Worm (Caenorhabditis elegans) whole organism, L2 larva: ENCODE measurements around the gene dhhc-6.
"Not testable (repeated sequence)": the region's sequence is repeated elsewhere in the genome, so short reads cannot be mapped to it uniquely, and the experiment has no call there.

Experiments used
- C34F6.9 ChIP-seq: fragments of 150-350 bp; optimal IDR thresholded peaks from 2 replicates; lab custom pipeline; 2014; ENCODE audit warnings: missing biosample characterization, missing genetic modification characterization
- F13H6.1 ChIP-seq: sonication (generic microtip); optimal IDR thresholded peaks from 2 replicates; lab custom pipeline; 2016; ENCODE audit warnings: missing genetic modification characterization, missing compliant biosample characterization
- R02D3.7 ChIP-seq: fragments of 150-350 bp; optimal IDR thresholded peaks from 2 replicates; lab custom pipeline; 2014; ENCODE audit warnings: missing biosample characterization, missing genetic modification characterization
- aly-2 ChIP-seq: fragments of 150-350 bp; optimal IDR thresholded peaks from 2 replicates; lab custom pipeline; 2014; ENCODE audit warnings: missing biosample characterization, missing genetic modification characterization
- ama-1 ChIP-seq: fragments of 150-350 bp; optimal IDR thresholded peaks from 2 replicates; lab custom pipeline; 2018; ENCODE audit warnings: inconsistent platforms
- blmp-1 ChIP-seq: sonication (generic microtip); optimal IDR thresholded peaks from 2 replicates; lab custom pipeline; 2017; ENCODE audit warnings: missing genetic modification characterization, mild to moderate bottlenecking, missing compliant biosample characterization, antibody characterized with exemption, moderate library complexity; ENCODE audit not compliant: insufficient read depth
- ceh-16 ChIP-seq: fragments of 150-350 bp; optimal IDR thresholded peaks from 2 replicates; lab custom pipeline; 2014; ENCODE audit warnings: missing biosample characterization, missing genetic modification characterization
- ceh-82 ChIP-seq: fragments of 150-350 bp; optimal IDR thresholded peaks from 2 replicates; lab custom pipeline; 2014; ENCODE audit warnings: missing biosample characterization, missing genetic modification characterization
- crh-2 ChIP-seq: sonication (generic microtip); optimal IDR thresholded peaks from 2 replicates; lab custom pipeline; 2017; ENCODE audit warnings: missing biosample characterization, missing genetic modification characterization
- egl-27 ChIP-seq: sonication (generic microtip); optimal IDR thresholded peaks from 3 replicates; lab custom pipeline; 2017; ENCODE audit warnings: missing biosample characterization, missing genetic modification reagents, missing genetic modification characterization
- elt-3 ChIP-seq: sonication (generic microtip); optimal IDR thresholded peaks from 2 replicates; lab custom pipeline; 2017; ENCODE audit warnings: missing biosample characterization, missing genetic modification characterization
- fos-1 ChIP-seq: fragments of 150-350 bp; optimal IDR thresholded peaks from 2 replicates; lab custom pipeline; 2014; ENCODE audit warnings: missing biosample characterization, missing genetic modification characterization
- gmeb-1 ChIP-seq: fragments of 150-350 bp; optimal IDR thresholded peaks from 2 replicates; lab custom pipeline; 2014; ENCODE audit warnings: missing biosample characterization, missing genetic modification characterization
- lin-11 ChIP-seq: fragments of 150-350 bp; sonication (generic microtip); optimal IDR thresholded peaks from 2 replicates; lab custom pipeline; 2014; ENCODE audit warnings: missing biosample characterization, missing genetic modification characterization, inconsistent platforms, mixed read lengths
- lsy-2 ChIP-seq, 2 experiments: fragments of 150-350 bp in 1 of 2; sonication (generic microtip) in 1 of 2; optimal IDR thresholded peaks; 2 replicates each; lab custom pipeline; 2014 to 2017; ENCODE audit warnings: missing biosample characterization in 2 of 2, missing genetic modification characterization in 2 of 2
- mab-5 ChIP-seq: fragments of 150-350 bp; optimal IDR thresholded peaks from 2 replicates; lab custom pipeline; 2014; ENCODE audit warnings: missing biosample characterization, missing genetic modification characterization
- mdl-1 ChIP-seq, 2 experiments: fragments of 150-350 bp in 1 of 2; sonication (generic microtip) in 1 of 2; optimal IDR thresholded peaks; 2 replicates each; lab custom pipeline; 2017; ENCODE audit warnings: missing biosample characterization in 2 of 2, missing genetic modification characterization in 2 of 2
- nhr-10 ChIP-seq: sonication (generic microtip); optimal IDR thresholded peaks from 2 replicates; lab custom pipeline; 2017; ENCODE audit warnings: missing biosample characterization, missing genetic modification characterization
- nhr-11 ChIP-seq: fragments of 150-350 bp; optimal IDR thresholded peaks from 2 replicates; lab custom pipeline; 2014; ENCODE audit warnings: missing biosample characterization, missing genetic modification characterization
- nhr-12 ChIP-seq: fragments of 150-350 bp; optimal IDR thresholded peaks from 2 replicates; lab custom pipeline; 2014; ENCODE audit warnings: missing biosample characterization, missing genetic modification characterization
- nhr-129 ChIP-seq: fragments of 150-350 bp; optimal IDR thresholded peaks from 2 replicates; lab custom pipeline; 2014; ENCODE audit warnings: missing biosample characterization, missing genetic modification characterization
- nhr-21 ChIP-seq: fragments of 150-350 bp; optimal IDR thresholded peaks from 2 replicates; lab custom pipeline; 2014; ENCODE audit warnings: missing biosample characterization, missing genetic modification characterization
- nhr-23 ChIP-seq: fragments of 150-350 bp; optimal IDR thresholded peaks from 2 replicates; lab custom pipeline; 2014; ENCODE audit warnings: missing biosample characterization, missing genetic modification reagents, missing genetic modification characterization
- nhr-6 ChIP-seq: fragments of 150-350 bp; optimal IDR thresholded peaks from 2 replicates; lab custom pipeline; 2014; ENCODE audit warnings: missing biosample characterization, missing genetic modification characterization
- skn-1 ChIP-seq: sonication (generic microtip); optimal IDR thresholded peaks from 2 replicates; lab custom pipeline; 2017; ENCODE audit warnings: missing biosample characterization, missing genetic modification characterization
- sma-3 ChIP-seq: sonication (generic microtip); optimal IDR thresholded peaks from 2 replicates; lab custom pipeline; 2016; ENCODE audit warnings: missing genetic modification reagents, missing genetic modification characterization, missing compliant biosample characterization
- sma-9 ChIP-seq, 2 experiments: fragments of 150-350 bp in 1 of 2; sonication (generic microtip) in 1 of 2; optimal IDR thresholded peaks; 2 replicates each; lab custom pipeline; 2014 to 2016; ENCODE audit warnings: missing genetic modification characterization in 2 of 2, mild to moderate bottlenecking in 1 of 2, missing biosample characterization in 1 of 2, missing compliant biosample characterization in 1 of 2, missing genetic modification reagents in 1 of 2, moderate library complexity in 1 of 2
- unc-55 ChIP-seq: fragments of 150-350 bp; sonication (generic microtip); optimal IDR thresholded peaks from 3 replicates; lab custom pipeline; 2014; ENCODE audit warnings: missing biosample characterization, missing genetic modification reagents, missing genetic modification characterization
- unc-62 ChIP-seq: fragments of 150-350 bp; optimal IDR thresholded peaks from 2 replicates; lab custom pipeline; 2014; ENCODE audit warnings: missing biosample characterization, missing genetic modification reagents, missing genetic modification characterization
- zag-1 ChIP-seq: fragments of 150-350 bp; optimal IDR thresholded peaks from 2 replicates; lab custom pipeline; 2014; ENCODE audit warnings: missing biosample characterization, missing genetic modification characterization
- ztf-11 ChIP-seq: sonication (generic microtip); optimal IDR thresholded peaks from 2 replicates; lab custom pipeline; 2017; ENCODE audit warnings: missing biosample characterization, missing genetic modification characterization

dhhc-6 gene

ce11 chrIV:12138093-12138492, 13.3 kb downstream of the dhhc-6 start, which contains the start of gene B0001.4:
Gene B0001.4, minus strand, starts transcription at chrIV:12138193.
- not testable (repeated sequence) for TF ChIP-seq ceh-82; unc-55 (GFP tag; lab: Kevin White, UChicago); lsy-2 (tag; optimal IDR thresholded peaks at IDR 0.05; lab: Kevin White, UChicago)

DNA sequence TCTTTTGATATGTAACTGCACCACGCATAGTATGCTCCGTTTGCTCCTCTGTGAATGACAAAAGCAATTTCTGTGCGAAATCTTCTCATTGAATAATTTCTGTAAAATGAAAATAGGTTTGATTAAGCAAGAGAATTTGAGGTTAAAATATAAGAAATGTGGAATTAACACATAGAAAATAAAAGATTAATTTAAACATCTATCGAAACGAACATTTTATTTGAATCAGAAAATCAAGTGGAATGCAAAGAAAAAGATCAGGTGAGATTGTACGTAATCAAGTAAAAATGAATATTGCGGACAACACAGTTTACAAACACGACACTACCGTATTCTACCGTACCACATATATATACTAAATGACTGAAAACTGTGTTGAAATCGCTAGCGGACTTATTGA, 16.2 kb downstream of the dhhc-6 start, which contains the start of gene B0001.8:
TSS of gene B0001.8 (minus strand) at position 101 of the 400 bp plus-strand sequence.
- TF ChIP-seq ceh-16 (tag; lab: Kevin White, UChicago), result no peak
- no peak for TF ChIP-seq mab-5 (tag; lab: Kevin White, UChicago)
- TF ChIP-seq crh-2 (tag; lab: Kevin White, UChicago), result no peak
- no peak for TF ChIP-seq lin-11 (tag; lab: Kevin White, UChicago)
- no peak for TF ChIP-seq gmeb-1 (tag; lab: Kevin White, UChicago)
- TF ChIP-seq aly-2 (tag; lab: Kevin White, UChicago), result no peak
- no peak for TF ChIP-seq F13H6.1
- TF ChIP-seq egl-27, result no peak
- no peak for TF ChIP-seq fos-1 (tag; lab: Kevin White, UChicago)
- TF ChIP-seq sma-9 (GFP tag; optimal IDR thresholded peaks at IDR 0.05; lab: Kevin White, UChicago), result no peak
- no peak for TF ChIP-seq sma-9 (tag; optimal IDR thresholded peaks at IDR 0.05; lab: Kevin White, UChicago)
- TF ChIP-seq skn-1 (tag; lab: Kevin White, UChicago), result no peak
- TF ChIP-seq lsy-2 (tag; optimal IDR thresholded peaks at IDR 0.05; lab: Kevin White, UChicago), result no peak
- no peak for TF ChIP-seq R02D3.7 (tag; lab: Kevin White, UChicago)
- TF ChIP-seq unc-62, result no peak

ce11 chrIV:12143231-12143630, 18.5 kb downstream of the dhhc-6 start, which contains the start of gene B0001.5:
Gene B0001.5, minus strand, starts transcription at chrIV:12143331.
- TF ChIP-seq nhr-11, result no peak
- no peak for TF ChIP-seq unc-55 (GFP tag; lab: Kevin White, UChicago)
- TF ChIP-seq ztf-11 (tag; lab: Kevin White, UChicago), result no peak
- TF ChIP-seq nhr-6 (tag; lab: Kevin White, UChicago), result no peak
- no peak for TF ChIP-seq nhr-10
- no peak for TF ChIP-seq zag-1 (tag; lab: Kevin White, UChicago)
- TF ChIP-seq nhr-21, result no peak
- TF ChIP-seq nhr-12 (tag; lab: Kevin White, UChicago), result no peak
- no peak for TF ChIP-seq sma-3
- no peak for TF ChIP-seq skn-1 (tag; lab: Kevin White, UChicago)
- no peak for TF ChIP-seq elt-3 (tag; lab: Kevin White, UChicago)

DNA sequence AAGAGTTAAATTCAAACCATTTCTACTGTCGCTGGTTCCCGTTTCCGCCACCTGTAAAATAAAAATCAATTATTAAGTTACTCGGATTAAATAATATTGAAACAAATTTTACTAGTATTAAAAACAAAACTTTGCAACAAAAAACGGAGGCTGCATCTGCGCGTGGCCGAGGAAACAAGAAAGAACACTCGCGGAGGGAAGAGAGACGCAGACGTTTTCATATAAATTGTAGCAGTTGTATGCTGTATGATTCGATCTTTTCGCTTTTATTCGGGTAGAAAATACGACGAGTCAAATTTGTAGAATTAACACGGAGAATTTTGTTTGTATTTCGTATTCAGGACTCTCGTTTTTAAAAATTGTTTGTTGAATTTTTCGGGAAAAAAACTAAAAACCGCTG, 20.9 kb downstream of the dhhc-6 start, which contains the start of gene B0001.3:
TSS of gene B0001.3 (minus strand) at position 55 of the 400 bp plus-strand sequence.
- no peak for TF ChIP-seq nhr-21
- TF ChIP-seq nhr-129 (tag; lab: Kevin White, UChicago), result peak; percentile 35

ce11 chrIV:12149609-12150008, 24.9 kb downstream of the dhhc-6 start:
- TF ChIP-seq ceh-16 (tag; lab: Kevin White, UChicago) (no peak), blmp-1 (tag; lab: Kevin White, UChicago) (no peak), crh-2 (tag; lab: Kevin White, UChicago) (no peak), nhr-21 (no peak), aly-2 (tag; lab: Kevin White, UChicago) (no peak), mdl-1 (tag; optimal IDR thresholded peaks at IDR 0.05; lab: Kevin White, UChicago) (no peak), C34F6.9 (tag; lab: Kevin White, UChicago) (no peak), nhr-23 (tag; lab: Kevin White, UChicago) (no peak), gmeb-1 (tag; lab: Kevin White, UChicago) (no peak), elt-3 (tag; lab: Kevin White, UChicago) (no peak), ama-1 (lab: Kevin White, UChicago) (no peak), fos-1 (tag; lab: Kevin White, UChicago) (no peak)
- TF ChIP-seq, all 48 proteins: peak for 0

- TF ChIP-seq sma-3 (no peak), nhr-129 (tag; lab: Kevin White, UChicago) (no peak)
These were observed 26.1 kb downstream of the dhhc-6 start, which contains the start of gene B0001.2 for ce11 chrIV:12150877-12151276. Gene B0001.2, minus strand, starts transcription at chrIV:12150977.
